Worm (Caenorhabditis elegans): ENCODE results near the gene bir-1.

The bir-1 gene

ce11 chrV:11610481-11610880, 33.8 kb upstream of the bir-1 start, which contains the start of gene sas-5 (continued):
- TF ChIP-seq dmd-6 (GFP tag; IDR thresholded peaks at IDR 0.05), result peak; percentile 54; the same call in 1 of the 2 replicates
- no peak for TF ChIP-seq unc-62 (GFP tag; optimal IDR thresholded peaks at IDR 0.05 in 1 of 2)
- TF ChIP-seq unc-62 (tag; optimal IDR thresholded peaks at IDR 0.05), result no peak
- TF ChIP-seq nhr-111 (GFP tag; optimal IDR thresholded peaks at IDR 0.05), result no peak
- TF ChIP-seq ceh-32 (tag; optimal IDR thresholded peaks at IDR 0.05; ENCODE audit: poor library complexity), result no peak
- TF ChIP-seq dve-1 (tag; optimal IDR thresholded peaks at IDR 0.05; ENCODE audit: insufficient read depth), result peak; percentile 58
- TF ChIP-seq lim-7 (GFP tag; IDR thresholded peaks at IDR 0.05), result no peak
- peak; percentile 57 for TF ChIP-seq spr-1 (tag; optimal IDR thresholded peaks at IDR 0.05)
- no peak for TF ChIP-seq sdz-12 (GFP tag; optimal IDR thresholded peaks at IDR 0.05)
- TF ChIP-seq nhr-48 (tag; optimal IDR thresholded peaks at IDR 0.05), result peak; percentile 39
- peak; percentile 64; the same call in 1 of the 2 replicates for TF ChIP-seq egl-43 (GFP tag; IDR thresholded peaks at IDR 0.05)
- peak; percentile 82 for TF ChIP-seq unc-130 (GFP tag; optimal IDR thresholded peaks at IDR 0.05)
- peak; percentile 95 for TF ChIP-seq mes-2 (tag; optimal IDR thresholded peaks at IDR 0.05; ENCODE audit: poor library complexity, severe bottlenecking)
- TF ChIP-seq ceh-82 (tag; optimal IDR thresholded peaks at IDR 0.05), result no peak
- TF ChIP-seq zip-2 (tag; optimal IDR thresholded peaks at IDR 0.05), result no peak
- TF ChIP-seq zfp-2 (tag; optimal IDR thresholded peaks at IDR 0.05), result no peak
- TF ChIP-seq saeg-2 (GFP tag; IDR thresholded peaks at IDR 0.05), result no peak
- no peak for TF ChIP-seq lin-15B (tag; optimal IDR thresholded peaks at IDR 0.05)
- no peak for TF ChIP-seq T20F7.1 (GFP tag; optimal IDR thresholded peaks at IDR 0.05)
- peak; percentile 74 for TF ChIP-seq mep-1 (tag; optimal IDR thresholded peaks at IDR 0.05)
- TF ChIP-seq lir-3 (tag; optimal IDR thresholded peaks at IDR 0.05), result no peak
- TF ChIP-seq mxl-2 (GFP tag; conservative IDR thresholded peaks at IDR 0.05), result no peak
- TF ChIP-seq aha-1 (tag), result no peak
- no peak for TF ChIP-seq madf-5 (GFP tag; IDR thresholded peaks at IDR 0.05)
- peak; percentile 44 for TF ChIP-seq rbr-2 (tag; optimal IDR thresholded peaks at IDR 0.05)
- TF ChIP-seq F44E2.7 (GFP tag; IDR thresholded peaks at IDR 0.05), result no peak
- no peak for TF ChIP-seq pqm-1 (tag; optimal IDR thresholded peaks at IDR 0.05)
- TF ChIP-seq mxl-3 (GFP tag; optimal IDR thresholded peaks at IDR 0.05), result no peak
- no peak for TF ChIP-seq ceh-62 (tag; optimal IDR thresholded peaks at IDR 0.05)
- no peak; the same call in 1 of the 2 replicates for TF ChIP-seq T26A8.4 (GFP tag; IDR thresholded peaks at IDR 0.05)
- TF ChIP-seq dmd-8 (GFP tag; IDR thresholded peaks at IDR 0.05), result no peak
- TF ChIP-seq nhr-11 (tag; optimal IDR thresholded peaks at IDR 0.05), result no peak
- no peak for TF ChIP-seq ZK337.2 (GFP tag; IDR thresholded peaks at IDR 0.05)
- peak in 1 of 2 experiments; percentile 54 for TF ChIP-seq hif-1 (tag; optimal IDR thresholded peaks at IDR 0.05)
- no peak for TF ChIP-seq ztf-11 (tag; optimal IDR thresholded peaks at IDR 0.05)
- TF ChIP-seq daf-8 (GFP tag; IDR thresholded peaks at IDR 0.05), result no peak
- no peak for TF ChIP-seq cey-2 (tag; optimal IDR thresholded peaks at IDR 0.05; ENCODE audit: borderline replicate concordance, insufficient read depth)
- no peak for TF ChIP-seq zfp-3 (GFP tag; conservative IDR thresholded peaks at IDR 0.05)
- TF ChIP-seq F49E8.2 (tag; optimal IDR thresholded peaks at IDR 0.05; ENCODE audit: borderline replicate concordance), result no peak
- no peak for TF ChIP-seq Y105C5A.15 (GFP tag; IDR thresholded peaks at IDR 0.05)
- no peak for TF ChIP-seq unc-39 (tag; optimal IDR thresholded peaks at IDR 0.05)
- TF ChIP-seq spr-3 (GFP tag; optimal IDR thresholded peaks at IDR 0.05), result no peak
- TF ChIP-seq ama-1 (optimal IDR thresholded peaks at IDR 0.05), result no peak
- TF ChIP-seq R02D3.7 (tag; optimal IDR thresholded peaks at IDR 0.05), result no peak
- no peak for TF ChIP-seq attf-4 (tag; optimal IDR thresholded peaks at IDR 0.05)
- no peak; the same call in 1 of the 2 replicates for TF ChIP-seq vab-7 (GFP tag; IDR thresholded peaks at IDR 0.05)
- TF ChIP-seq nhr-6 (tag; optimal IDR thresholded peaks at IDR 0.05), result peak; percentile 46
- no peak for TF ChIP-seq nhr-41 (GFP tag; IDR thresholded peaks at IDR 0.05)
- peak; percentile 61 for TF ChIP-seq lin-13 (GFP tag; optimal IDR thresholded peaks at IDR 0.05)
- no peak for TF ChIP-seq daf-19 (GFP tag; conservative IDR thresholded peaks at IDR 0.05)
- no peak for TF ChIP-seq ctbp-1 (GFP tag; IDR thresholded peaks at IDR 0.05)
- TF ChIP-seq F37D6.2 (tag; optimal IDR thresholded peaks at IDR 0.05), result no peak
- no peak for TF ChIP-seq tag-97 (GFP tag; IDR thresholded peaks at IDR 0.05)

Measured in whole organism, L4 larva.